Fruit fly (Drosophila melanogaster): ENCODE measurements around the gene sordd1.

Gene sordd1

DNA sequence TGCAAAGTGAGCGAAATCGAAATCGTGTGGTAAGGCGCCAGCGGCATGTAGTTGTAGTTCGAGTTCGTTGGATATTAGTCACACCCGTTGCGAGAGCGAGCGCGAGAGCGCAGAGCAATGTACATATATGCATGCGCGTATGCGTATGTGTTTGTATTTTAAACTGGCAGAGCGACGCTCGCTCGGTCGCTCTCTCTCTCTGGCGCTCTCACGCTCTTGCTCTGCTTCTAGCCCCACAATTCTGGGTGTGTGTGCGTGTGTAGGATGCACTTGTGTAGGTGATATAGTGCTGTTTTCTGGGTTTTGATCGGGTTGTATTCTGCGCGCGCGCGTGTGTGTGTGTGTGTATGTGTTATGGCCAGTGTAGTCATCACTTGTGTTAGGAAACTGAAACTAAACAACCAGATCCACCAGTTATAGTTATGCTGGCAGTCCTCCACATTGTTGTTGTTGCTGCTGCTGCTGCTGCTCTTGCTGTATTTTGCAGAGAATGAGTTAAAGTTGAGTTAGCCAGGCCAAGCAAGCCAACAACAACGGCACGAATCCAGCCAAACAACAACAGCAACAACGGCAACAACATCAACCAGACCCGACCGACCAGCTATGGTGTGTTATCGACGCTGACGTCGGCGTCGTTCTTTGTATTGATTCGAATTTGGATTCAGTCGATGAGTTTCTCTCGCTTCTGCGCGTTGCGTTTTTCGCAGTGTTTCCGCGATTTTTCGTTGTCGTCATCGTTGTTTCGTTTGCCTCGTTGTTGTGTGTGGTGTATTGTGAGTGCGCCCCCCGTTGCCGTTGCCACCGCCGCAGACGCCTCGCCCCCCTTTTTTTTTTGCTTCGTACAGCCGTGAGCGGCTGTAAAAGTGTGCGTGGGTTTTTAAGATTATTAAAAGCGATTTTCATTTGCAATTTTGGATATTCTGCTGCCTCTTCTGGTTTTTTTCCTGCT lies 16.1 kb upstream of the sordd1 start (continued):
- TF ChIP-seq CG9932 (GFP tag; IDR thresholded peaks at IDR 0.05) (peak; percentile 34; the same call in 1 of the 2 replicates), sd (tag; optimal IDR thresholded peaks at IDR 0.05) (peak; percentile 79), jumu (GFP tag; optimal IDR thresholded peaks at IDR 0.05) (no peak), CG30403 (GFP tag; optimal IDR thresholded peaks at IDR 0.05) (no peak), CG3163 (GFP tag; optimal IDR thresholded peaks at IDR 0.05) (peak; percentile 67), Six4 (GFP tag; optimal IDR thresholded peaks at IDR 0.05) (no peak), Hr78 (GFP tag; optimal IDR thresholded peaks at IDR 0.05) (peak in 1 of 2 experiments; percentile 21), repo (GFP tag; optimal IDR thresholded peaks at IDR 0.05) (no peak), CG17359 (tag; optimal IDR thresholded peaks at IDR 0.05) (no peak), CG17612 (GFP tag; IDR thresholded peaks at IDR 0.05) (no peak), vfl (GFP tag; optimal IDR thresholded peaks at IDR 0.05) (no peak), twi (tag; optimal IDR thresholded peaks at IDR 0.05) (no peak), zen (tag; optimal IDR thresholded peaks at IDR 0.05) (no peak), CG12942 (GFP tag; optimal IDR thresholded peaks at IDR 0.05) (no peak), pita (GFP tag; optimal IDR thresholded peaks at IDR 0.05) (no peak), grn (GFP tag; optimal IDR thresholded peaks at IDR 0.05) (no peak), sug (tag; optimal IDR thresholded peaks at IDR 0.05) (peak; percentile 26), CG34376 (GFP tag; optimal IDR thresholded peaks at IDR 0.05) (peak; percentile 73), CG10366 (GFP tag; IDR thresholded peaks at IDR 0.05) (no peak), CG6254 (GFP tag; optimal IDR thresholded peaks at IDR 0.05) (no peak), Chrac-16 (GFP tag; optimal IDR thresholded peaks at IDR 0.05) (no peak), D19B (GFP tag; optimal IDR thresholded peaks at IDR 0.05) (no peak), Gsc (GFP tag; IDR thresholded peaks at IDR 0.05) (no peak), CG4360 (GFP tag; IDR thresholded peaks at IDR 0.05) (peak; percentile 98), Max (GFP tag; optimal IDR thresholded peaks at IDR 0.05) (no peak), Rx (GFP tag; IDR thresholded peaks at IDR 0.05) (no peak), CkIIα-i1 (GFP tag; IDR thresholded peaks at IDR 0.05) (no peak), Sox100B (GFP tag; optimal IDR thresholded peaks at IDR 0.05) (no peak), CG1024 (GFP tag; IDR thresholded peaks at IDR 0.05) (no peak), dysf (GFP tag; IDR thresholded peaks at IDR 0.05) (no peak), psq (GFP tag; optimal IDR thresholded peaks at IDR 0.05) (no peak), klu (GFP tag; IDR thresholded peaks at IDR 0.05) (no peak), insv (GFP tag; optimal IDR thresholded peaks at IDR 0.05) (peak in 1 of 2 experiments; percentile 64), pros (GFP tag; optimal IDR thresholded peaks at IDR 0.05) (peak; percentile 66), CG32767 (GFP tag; IDR thresholded peaks at IDR 0.05) (no peak), Mes4 (GFP tag; optimal IDR thresholded peaks at IDR 0.05) (no peak), CG8089 (GFP tag; optimal IDR thresholded peaks at IDR 0.05) (no peak), CG14014 (GFP tag; IDR thresholded peaks at IDR 0.05) (peak; percentile 18; the same call in 1 of the 2 replicates), tin (GFP tag; optimal IDR thresholded peaks at IDR 0.05) (no peak), tap (tag; optimal IDR thresholded peaks at IDR 0.05) (no peak), esg (GFP tag; conservative IDR thresholded peaks at IDR 0.05) (no peak), pnt (GFP tag; optimal IDR thresholded peaks at IDR 0.05) (no peak), eyg (GFP tag; optimal IDR thresholded peaks at IDR 0.05) (no peak), bcd (GFP tag; optimal IDR thresholded peaks at IDR 0.05) (no peak), lab (GFP tag; optimal IDR thresholded peaks at IDR 0.05) (peak; percentile 41), gfzf (GFP tag; optimal IDR thresholded peaks at IDR 0.05) (no peak), CG15073 (GFP tag; optimal IDR thresholded peaks at IDR 0.05) (no peak), Antp (GFP tag; optimal IDR thresholded peaks at IDR 0.05) (no peak), Jarid2 (GFP tag; optimal IDR thresholded peaks at IDR 0.05) (peak; percentile 49), gem (tag; optimal IDR thresholded peaks at IDR 0.05) (no peak)
